Fruit fly (Drosophila melanogaster) whole organism, embryonic: ENCODE measurements around the gene CG11342.
A peak's percentile ranks its signal among the peaks of the same experiment; 100 is the strongest.

Source experiments
- Abd-B ChIP-seq: fragments of 200-800 bp; sonication (Bioruptor generic); optimal IDR thresholded peaks from 2 replicates; lab custom pipeline; 2018; ENCODE audit warnings: missing biosample characterization, mild to moderate bottlenecking, missing genetic modification characterization, moderate library complexity
- Atf6 ChIP-seq: fragments of 200-800 bp; sonication (Bioruptor generic); IDR thresholded peaks from 2 replicates; pipeline ENCODE4 v1.3.6; 2022; ENCODE audit warnings: missing biosample characterization, missing genetic modification characterization
- B-H2 ChIP-seq: fragments of 200-800 bp; sonication (Bioruptor generic); optimal IDR thresholded peaks from 2 replicates; lab custom pipeline; 2018; ENCODE audit warnings: missing biosample characterization, mild to moderate bottlenecking, missing genetic modification characterization
- Blimp-1 ChIP-seq: fragments of 200-800 bp; sonication (Bioruptor generic); optimal IDR thresholded peaks from 3 replicates; lab custom pipeline; 2018; ENCODE audit warnings: missing biosample characterization, missing genetic modification characterization, mild to moderate bottlenecking, moderate library complexity, missing genetic modification reagents
- CG10431 ChIP-seq: fragments of 200-800 bp; sonication (Bioruptor generic); optimal IDR thresholded peaks from 3 replicates; lab custom pipeline; 2018; ENCODE audit warnings: missing biosample characterization, mild to moderate bottlenecking, missing genetic modification characterization
- CG10565 ChIP-seq: fragments of 200-800 bp; sonication (Bioruptor generic); optimal IDR thresholded peaks from 3 replicates; lab custom pipeline; 2016; ENCODE audit warnings: missing biosample characterization, mild to moderate bottlenecking, missing genetic modification characterization
- CG11456 ChIP-seq: fragments of 200-800 bp; sonication (Bioruptor generic); IDR thresholded peaks from 3 replicates; pipeline ENCODE4 v1.3.6; 2022; ENCODE audit warnings: missing biosample characterization, missing genetic modification characterization
- CG12219 ChIP-seq: fragments of 200-800 bp; sonication (Bioruptor generic); optimal IDR thresholded peaks from 3 replicates; lab custom pipeline; 2018; ENCODE audit warnings: missing biosample characterization, mild to moderate bottlenecking, missing genetic modification characterization
- CG12769 ChIP-seq: fragments of 200-800 bp; sonication (Bioruptor generic); optimal IDR thresholded peaks from 2 replicates; lab custom pipeline; 2019; ENCODE audit warnings: missing biosample characterization, mild to moderate bottlenecking, missing genetic modification characterization, moderate library complexity
- CG14441 ChIP-seq: fragments of 200-800 bp; sonication (Bioruptor generic); IDR thresholded peaks from 2 replicates; pipeline ENCODE4 v1.3.6; 2022; ENCODE audit warnings: missing biosample characterization, missing genetic modification characterization
- CG15601 ChIP-seq: fragments of 200-800 bp; sonication (Bioruptor generic); optimal IDR thresholded peaks from 3 replicates; lab custom pipeline; 2019; ENCODE audit warnings: missing biosample characterization, mild to moderate bottlenecking, missing genetic modification characterization, moderate library complexity
- CG1603 ChIP-seq: fragments of 200-800 bp; sonication (Bioruptor generic); optimal IDR thresholded peaks from 2 replicates; lab custom pipeline; 2019; ENCODE audit warnings: missing biosample characterization, mild to moderate bottlenecking, missing genetic modification characterization, moderate library complexity
- CG17568 ChIP-seq: fragments of 200-800 bp; sonication (Bioruptor generic); optimal IDR thresholded peaks from 2 replicates; lab custom pipeline; 2018; ENCODE audit warnings: missing biosample characterization, mild to moderate bottlenecking, missing genetic modification characterization, moderate library complexity
- CG17912 ChIP-seq: fragments of 200-800 bp; sonication (Bioruptor generic); optimal IDR thresholded peaks from 2 replicates; lab custom pipeline; 2018; ENCODE audit warnings: missing biosample characterization, mild to moderate bottlenecking, missing genetic modification characterization
- CG2129 ChIP-seq: fragments of 200-800 bp; sonication (Bioruptor generic); IDR thresholded peaks from 2 replicates; pipeline ENCODE4 v1.3.6; 2022; ENCODE audit warnings: missing biosample characterization, missing genetic modification characterization; ENCODE audit not compliant: partially characterized antibody
- CG31365 ChIP-seq: fragments of 200-800 bp; sonication (Bioruptor generic); optimal IDR thresholded peaks from 2 replicates; lab custom pipeline; 2018; ENCODE audit warnings: missing biosample characterization, mild to moderate bottlenecking, missing genetic modification characterization
- CG4820 ChIP-seq: fragments of 200-800 bp; sonication (Bioruptor generic); optimal IDR thresholded peaks from 3 replicates; lab custom pipeline; 2016; ENCODE audit warnings: missing biosample characterization, missing genetic modification characterization
- CG8281 ChIP-seq: fragments of 200-800 bp; sonication (Bioruptor generic); optimal IDR thresholded peaks from 2 replicates; lab custom pipeline; 2018; ENCODE audit warnings: missing biosample characterization, mild to moderate bottlenecking, missing genetic modification characterization, moderate library complexity
- Chrac-16 ChIP-seq: fragments of 200-800 bp; sonication (Bioruptor generic); optimal IDR thresholded peaks from 3 replicates; lab custom pipeline; 2016; ENCODE audit warnings: missing biosample characterization, missing genetic modification characterization
- CrebB ChIP-seq: fragments of 200-800 bp; sonication (Bioruptor generic); optimal IDR thresholded peaks from 3 replicates; lab custom pipeline; 2018; ENCODE audit warnings: missing biosample characterization, mild to moderate bottlenecking, missing genetic modification characterization
- Eip74EF ChIP-seq, 2 experiments: fragments of 200-800 bp in 1 of 2; fragments of >200 bp in 1 of 2; sonication (Bioruptor generic) in 1 of 2; optimal IDR thresholded peaks; 2 replicates each; lab custom pipeline; 2017 to 2019; ENCODE audit warnings: missing biosample characterization in 2 of 2, missing genetic modification characterization in 2 of 2, mild to moderate bottlenecking in 1 of 2, moderate library complexity in 1 of 2
- Elba2 ChIP-seq: fragments of 200-800 bp; sonication (Bioruptor generic); optimal IDR thresholded peaks from 3 replicates; lab custom pipeline; 2016; ENCODE audit warnings: missing biosample characterization, missing genetic modification characterization
- H15 ChIP-seq: fragments of 200-800 bp; sonication (Bioruptor generic); IDR thresholded peaks from 3 replicates; pipeline ENCODE4 v1.3.6; 2022; ENCODE audit warnings: missing biosample characterization, missing genetic modification characterization
- HLH3B ChIP-seq: fragments of 200-800 bp; sonication (Bioruptor generic); IDR thresholded peaks from 2 replicates; pipeline ENCODE4 v1.3.6; 2022; ENCODE audit warnings: missing biosample characterization, missing genetic modification characterization
- Kr ChIP-seq: fragments of 200-800 bp; sonication (Bioruptor generic); optimal IDR thresholded peaks from 2 replicates; lab custom pipeline; 2017; ENCODE audit warnings: missing biosample characterization, mild to moderate bottlenecking, missing genetic modification characterization
- Poxn ChIP-seq: fragments of 200-800 bp; sonication (Bioruptor generic); IDR thresholded peaks from 2 replicates; pipeline ENCODE4 v1.3.6; 2022; ENCODE audit warnings: missing biosample characterization, missing genetic modification characterization
- bigmax ChIP-seq: fragments of 200-800 bp; sonication (Bioruptor generic); optimal IDR thresholded peaks from 2 replicates; lab custom pipeline; 2018; ENCODE audit warnings: missing biosample characterization, mild to moderate bottlenecking, missing genetic modification characterization
- cad ChIP-seq: fragments of >200 bp; optimal IDR thresholded peaks from 2 replicates; lab custom pipeline; 2017; ENCODE audit warnings: missing biosample characterization, missing genetic modification characterization
- cas ChIP-seq: fragments of 200-800 bp; sonication (Bioruptor generic); IDR thresholded peaks from 2 replicates; pipeline ENCODE4 v1.3.6; 2022; ENCODE audit warnings: missing biosample characterization, missing genetic modification characterization
- chn ChIP-seq: fragments of 200-800 bp; sonication (Bioruptor generic); optimal IDR thresholded peaks from 2 replicates; lab custom pipeline; 2016; ENCODE audit warnings: missing biosample characterization, missing genetic modification characterization
- ci ChIP-seq: fragments of 200-800 bp; sonication (Bioruptor generic); IDR thresholded peaks from 3 replicates; pipeline ENCODE4 v1.3.6; 2022; ENCODE audit warnings: missing biosample characterization, missing genetic modification characterization
- corto ChIP-seq: fragments of 200-800 bp; sonication (Bioruptor generic); optimal IDR thresholded peaks from 2 replicates; lab custom pipeline; 2016; ENCODE audit warnings: missing biosample characterization, mild to moderate bottlenecking, missing genetic modification characterization, moderate library complexity
- crp ChIP-seq, 2 experiments: fragments of 200-800 bp; sonication (Bioruptor generic); optimal IDR thresholded peaks; 2 replicates in 1 of 2; 3 replicates in 1 of 2; lab custom pipeline; 2017; ENCODE audit warnings: missing biosample characterization in 2 of 2, missing genetic modification characterization in 2 of 2, mild to moderate bottlenecking in 1 of 2, moderate library complexity in 1 of 2
- eve ChIP-seq, 2 experiments: fragments of >200 bp; optimal IDR thresholded peaks; 2 replicates each; lab custom pipeline; 2017; ENCODE audit warnings: missing biosample characterization in 2 of 2, missing genetic modification characterization in 2 of 2
- ewg ChIP-seq: fragments of 200-800 bp; sonication (Bioruptor generic); optimal IDR thresholded peaks from 3 replicates; lab custom pipeline; 2017; ENCODE audit warnings: mild to moderate bottlenecking, missing biosample characterization, missing genetic modification reagents, missing genetic modification characterization
- fu2 ChIP-seq: fragments of 200-800 bp; sonication (Bioruptor generic); optimal IDR thresholded peaks from 2 replicates; lab custom pipeline; 2016; ENCODE audit warnings: missing biosample characterization, missing genetic modification characterization
- gce ChIP-seq: fragments of 200-800 bp; sonication (Bioruptor generic); IDR thresholded peaks from 3 replicates; pipeline ENCODE4 v1.3.6; 2022; ENCODE audit warnings: missing biosample characterization, missing genetic modification characterization
- gsb ChIP-seq: fragments of 200-800 bp; sonication (Bioruptor generic); IDR thresholded peaks from 2 replicates; pipeline ENCODE4 v1.3.6; 2022; ENCODE audit warnings: missing biosample characterization, missing genetic modification characterization
- mirr ChIP-seq: fragments of 200-800 bp; sonication (Bioruptor generic); optimal IDR thresholded peaks from 3 replicates; lab custom pipeline; 2018; ENCODE audit warnings: missing biosample characterization, mild to moderate bottlenecking, missing genetic modification characterization
- nau ChIP-seq: fragments of 200-800 bp; sonication (Bioruptor generic); optimal IDR thresholded peaks from 3 replicates; lab custom pipeline; 2017; ENCODE audit warnings: missing biosample characterization, mild to moderate bottlenecking, missing genetic modification characterization, missing genetic modification reagents
- peb ChIP-seq: fragments of 200-800 bp; sonication (Bioruptor generic); IDR thresholded peaks from 2 replicates; pipeline ENCODE4 v1.3.6; 2022; ENCODE audit warnings: missing biosample characterization, missing genetic modification characterization
- pita ChIP-seq: fragments of 200-800 bp; sonication (Bioruptor generic); optimal IDR thresholded peaks from 2 replicates; lab custom pipeline; 2017; ENCODE audit warnings: missing biosample characterization, mild to moderate bottlenecking, missing genetic modification characterization
- ranshi ChIP-seq: fragments of 200-800 bp; sonication (Bioruptor generic); IDR thresholded peaks from 2 replicates; pipeline ENCODE4 v1.3.6; 2022; ENCODE audit warnings: missing biosample characterization, missing genetic modification characterization
- sens-2 ChIP-seq: fragments of 200-800 bp; sonication (Bioruptor generic); IDR thresholded peaks from 2 replicates; pipeline ENCODE4 v1.3.6; 2022; ENCODE audit warnings: missing biosample characterization, missing genetic modification characterization
- sr ChIP-seq: fragments of 200-800 bp; sonication (Bioruptor generic); IDR thresholded peaks from 3 replicates; pipeline ENCODE4 v1.3.6; 2022; ENCODE audit warnings: missing biosample characterization, missing genetic modification characterization
- tgo ChIP-seq: fragments of 200-800 bp; sonication (Bioruptor generic); IDR thresholded peaks from 3 replicates; pipeline ENCODE4 v1.3.6; 2022; ENCODE audit warnings: missing biosample characterization, missing genetic modification characterization
- tll ChIP-seq, 2 experiments: fragments of 200-800 bp in 1 of 2; fragments of >200 bp in 1 of 2; sonication (Bioruptor generic) in 1 of 2; optimal IDR thresholded peaks; 2 replicates each; lab custom pipeline; 2017 to 2019; ENCODE audit warnings: missing biosample characterization in 2 of 2, missing genetic modification characterization in 2 of 2, mild to moderate bottlenecking in 1 of 2, moderate library complexity in 1 of 2
- vnd ChIP-seq: fragments of 200-800 bp; sonication (Bioruptor generic); IDR thresholded peaks from 3 replicates; pipeline ENCODE4 v1.3.6; 2022; ENCODE audit warnings: missing biosample characterization, missing genetic modification characterization; ENCODE audit not compliant: partially characterized antibody
- wek ChIP-seq: fragments of 200-800 bp; sonication (Bioruptor generic); optimal IDR thresholded peaks from 3 replicates; lab custom pipeline; 2018; ENCODE audit warnings: missing biosample characterization, mild to moderate bottlenecking, missing genetic modification characterization, moderate library complexity
- zf30C ChIP-seq: fragments of 200-800 bp; sonication (Bioruptor generic); optimal IDR thresholded peaks from 3 replicates; lab custom pipeline; 2018; ENCODE audit warnings: missing biosample characterization, mild to moderate bottlenecking, missing genetic modification characterization

CG11342 gene

dm6 chr3L:4380231-4380645, 13.0 kb upstream of the CG11342 start, which contains the start of gene DopEcR (continued):
- TF ChIP-seq CG12769 (tag; lab: Kevin White, UChicago) (peak; percentile 53), vnd (GFP tag; lab: Robert Waterston, UW) (no peak), crp (GFP tag; optimal IDR thresholded peaks at IDR 0.05; lab: Kevin White, UChicago) (no peak), Blimp-1 (GFP tag; lab: Kevin White, UChicago) (peak; percentile 38), CG17568 (GFP tag; lab: Kevin White, UChicago) (peak; percentile 37), Chrac-16 (GFP tag; lab: Kevin White, UChicago) (no peak), wek (GFP tag; lab: Kevin White, UChicago) (peak; percentile 42), CG15601 (tag; lab: Kevin White, UChicago) (peak; percentile 18), CG10431 (GFP tag; lab: Kevin White, UChicago) (peak; percentile 24), CrebB (tag; lab: Kevin White, UChicago) (no peak), tgo (no peak), nau (peak; percentile 28), CG2129 (GFP tag; lab: Robert Waterston, UW) (no peak), tll (GFP tag; optimal IDR thresholded peaks at IDR 0.05; lab: Kevin White, UChicago) (no peak), CG31365 (tag; lab: Kevin White, UChicago) (no peak), H15 (GFP tag; lab: Robert Waterston, UW) (no peak), Eip74EF (GFP tag; optimal IDR thresholded peaks at IDR 0.05; lab: Kevin White, UChicago) (peak in 1 of 2 experiments; percentile 41), HLH3B (GFP tag; lab: Robert Waterston, UW) (no peak), gce (GFP tag; lab: Robert Waterston, UW) (no peak), CG10565 (no peak), CG12219 (peak; percentile 24), CG11456 (GFP tag; lab: Robert Waterston, UW) (no peak), Poxn (GFP tag; lab: Robert Waterston, UW) (no peak), CG1603 (tag; lab: Kevin White, UChicago) (peak; percentile 19)

dm6 chr3L:4378895-4379294, 11.6 kb upstream of the CG11342 start:
- TF ChIP-seq eve (GFP tag; optimal IDR thresholded peaks at IDR 0.05; lab: Kevin White, UChicago) = peak in 1 of 2 experiments; percentile 63
- TF ChIP-seq Atf6 = peak; percentile 60; the same call in 1 of the 2 replicates
- TF ChIP-seq mirr (GFP tag; lab: Kevin White, UChicago) = no peak
- no peak for TF ChIP-seq corto (GFP tag; lab: Kevin White, UChicago)
- TF ChIP-seq cas (GFP tag; lab: Robert Waterston, UW) = no peak
- TF ChIP-seq Elba2 = no peak
- TF ChIP-seq zf30C (GFP tag; lab: Kevin White, UChicago) = peak; percentile 66
- no peak for TF ChIP-seq Kr
- TF ChIP-seq fu2 = peak; percentile 12
- no peak for TF ChIP-seq bigmax
- peak; percentile 44; the same call in 1 of the 2 replicates for TF ChIP-seq ranshi (GFP tag; lab: Robert Waterston, UW)
- no peak for TF ChIP-seq chn
- TF ChIP-seq B-H2 = peak; percentile 46
- no peak for TF ChIP-seq cad (GFP tag; lab: Kevin White, UChicago)
- TF ChIP-seq gsb (GFP tag; lab: Robert Waterston, UW) = no peak
- no peak for TF ChIP-seq pita
- 0 out of 2 replicates have a peak, but pooled peaks have one; percentile 27 for TF ChIP-seq sens-2 (GFP tag; lab: Robert Waterston, UW)
- 0 out of 2 replicates have a peak, but pooled peaks have one; percentile 21 for TF ChIP-seq peb (GFP tag; lab: Robert Waterston, UW)
- peak; percentile 45; the same call in 1 of the 2 replicates for TF ChIP-seq HLH3B (GFP tag; lab: Robert Waterston, UW)
- TF ChIP-seq Abd-B (GFP tag; lab: Kevin White, UChicago) = peak; percentile 17
- peak; percentile 36; the same call in 1 of the 3 replicates for TF ChIP-seq ci (GFP tag; lab: Robert Waterston, UW)
- TF ChIP-seq ewg = peak; percentile 23
- TF ChIP-seq CG14441 (GFP tag; lab: Robert Waterston, UW) = peak; percentile 62
- TF ChIP-seq CG8281 (tag; lab: Kevin White, UChicago) = peak; percentile 4
- TF ChIP-seq sr = no peak
- TF ChIP-seq CG4820 (GFP tag; lab: Kevin White, UChicago) = peak; percentile 19
- no peak for TF ChIP-seq CG17912
